Fruit fly (Drosophila melanogaster): ENCODE data around the gene Sfp24Bc.
A peak's percentile ranks its signal among the peaks of the same experiment; 100 is the strongest.

Sfp24Bc gene

DNA sequence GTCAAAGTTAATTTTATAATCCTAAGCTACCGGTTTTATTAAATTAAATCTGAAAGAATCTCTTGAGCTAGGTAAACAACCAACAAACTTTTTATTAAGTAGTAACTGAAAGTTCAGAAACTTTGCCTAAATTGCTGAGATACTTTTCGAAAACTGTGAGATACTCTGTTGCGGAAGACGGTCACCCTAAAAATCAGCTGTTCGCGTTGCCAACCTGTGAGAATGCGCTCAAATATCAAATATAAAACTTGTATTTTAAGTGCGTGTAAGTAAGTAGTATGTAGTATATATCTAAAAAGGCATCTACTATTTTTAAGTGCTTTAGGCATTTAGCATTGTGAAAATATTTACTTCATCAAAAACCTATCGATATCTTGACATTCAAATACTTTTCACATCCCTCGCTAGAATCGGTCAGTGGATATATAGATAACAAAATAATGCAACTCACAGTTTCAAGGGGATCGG, 42.6 kb upstream of the Sfp24Bc start, which contains the start of the genes CG31955 and CG2818 (continued):
- TF ChIP-seq nom (GFP tag; optimal IDR thresholded peaks at IDR 0.05) (no peak), CG1647 (GFP tag; optimal IDR thresholded peaks at IDR 0.05) (no peak), fd102C (GFP tag; optimal IDR thresholded peaks at IDR 0.05) (no peak), CG8281 (tag; optimal IDR thresholded peaks at IDR 0.05) (no peak), sd (tag; optimal IDR thresholded peaks at IDR 0.05) (peak; percentile 51), CG18262 (tag; optimal IDR thresholded peaks at IDR 0.05) (no peak), Gug (GFP tag; IDR thresholded peaks at IDR 0.05) (no peak), Meics (GFP tag; optimal IDR thresholded peaks at IDR 0.05) (peak; percentile 9), Dip3 (GFP tag; optimal IDR thresholded peaks at IDR 0.05) (no peak), peb (GFP tag; IDR thresholded peaks at IDR 0.05) (no peak), CG2129 (GFP tag; IDR thresholded peaks at IDR 0.05; ENCODE audit: partially characterized antibody) (peak; percentile 63; the same call in 1 of the 2 replicates), CG10462 (GFP tag; optimal IDR thresholded peaks at IDR 0.05) (no peak), so (GFP tag; IDR thresholded peaks at IDR 0.05) (no peak), Drgx (GFP tag; IDR thresholded peaks at IDR 0.05) (no peak), nerfin-1 (tag; optimal IDR thresholded peaks at IDR 0.05) (no peak), Elba2 (GFP tag; optimal IDR thresholded peaks at IDR 0.05) (no peak), CG4617 (GFP tag; optimal IDR thresholded peaks at IDR 0.05; ENCODE audit: borderline replicate concordance) (peak; percentile 37), B-H2 (GFP tag; optimal IDR thresholded peaks at IDR 0.05) (peak; percentile 23), usp (GFP tag; optimal IDR thresholded peaks at IDR 0.05) (no peak), eve (GFP tag; optimal IDR thresholded peaks at IDR 0.05) (no peak), CG5180 (GFP tag; optimal IDR thresholded peaks at IDR 0.05) (no peak), ranshi (GFP tag; IDR thresholded peaks at IDR 0.05) (peak; percentile 62; the same call in 1 of the 2 replicates), BtbVII (GFP tag; optimal IDR thresholded peaks at IDR 0.05) (no peak), pita (GFP tag; optimal IDR thresholded peaks at IDR 0.05) (no peak), CG4820 (GFP tag; optimal IDR thresholded peaks at IDR 0.05) (no peak), shn (GFP tag; optimal IDR thresholded peaks at IDR 0.05) (no peak), cwo (GFP tag; optimal IDR thresholded peaks at IDR 0.05) (no peak), bcd (GFP tag; optimal IDR thresholded peaks at IDR 0.05) (no peak), Lpt (GFP tag; optimal IDR thresholded peaks at IDR 0.05) (no peak), CG18476 (GFP tag; optimal IDR thresholded peaks at IDR 0.05) (no peak), CG6689 (GFP tag; IDR thresholded peaks at IDR 0.05) (no peak), Spps (tag; optimal IDR thresholded peaks at IDR 0.05) (no peak), NC2α (GFP tag; optimal IDR thresholded peaks at IDR 0.05) (no peak), CG16779 (GFP tag; IDR thresholded peaks at IDR 0.05) (no peak), Mad (GFP tag; optimal IDR thresholded peaks at IDR 0.05) (no peak), CG43689 (GFP tag; IDR thresholded peaks at IDR 0.05) (no peak), CG6813 (GFP tag; optimal IDR thresholded peaks at IDR 0.05) (no peak), CG7963 (GFP tag; IDR thresholded peaks at IDR 0.05; ENCODE audit: partially characterized antibody) (no peak), pzg (GFP tag; optimal IDR thresholded peaks at IDR 0.05) (peak; percentile 71), CG12744 (GFP tag; optimal IDR thresholded peaks at IDR 0.05) (no peak), Atf-2 (GFP tag; optimal IDR thresholded peaks at IDR 0.05) (no peak), Eip74EF (GFP tag; optimal IDR thresholded peaks at IDR 0.05) (no peak), CG11398 (GFP tag; optimal IDR thresholded peaks at IDR 0.05) (no peak), Fer1 (GFP tag; optimal IDR thresholded peaks at IDR 0.05) (no peak), ssp (GFP tag; IDR thresholded peaks at IDR 0.05) (no peak), CG13123 (GFP tag; optimal IDR thresholded peaks at IDR 0.05) (no peak), trem (tag; optimal IDR thresholded peaks at IDR 0.05) (peak; percentile 28), CG8924 (tag; optimal IDR thresholded peaks at IDR 0.05) (no peak), Sin3A (optimal IDR thresholded peaks at IDR 0.05) (peak; percentile 38), CG4360 (GFP tag; IDR thresholded peaks at IDR 0.05) (no peak), CG7745 (tag; optimal IDR thresholded peaks at IDR 0.05) (no peak), pros (GFP tag; optimal IDR thresholded peaks at IDR 0.05) (no peak)
